Worm (Caenorhabditis elegans): ENCODE data around the gene arf-5.

- no peak for TF ChIP-seq pha-4 (tag; optimal IDR thresholded peaks at IDR 0.05)
- peak; percentile 23 for TF ChIP-seq nhr-25 (tag; optimal IDR thresholded peaks at IDR 0.05)
Measured at ce11 chrIV:7985737-7986136, 3.4 kb downstream of the arf-5 start.
